ENCODE assay signal across 4 fruit fly cellular contexts in the genomic region with DNA sequence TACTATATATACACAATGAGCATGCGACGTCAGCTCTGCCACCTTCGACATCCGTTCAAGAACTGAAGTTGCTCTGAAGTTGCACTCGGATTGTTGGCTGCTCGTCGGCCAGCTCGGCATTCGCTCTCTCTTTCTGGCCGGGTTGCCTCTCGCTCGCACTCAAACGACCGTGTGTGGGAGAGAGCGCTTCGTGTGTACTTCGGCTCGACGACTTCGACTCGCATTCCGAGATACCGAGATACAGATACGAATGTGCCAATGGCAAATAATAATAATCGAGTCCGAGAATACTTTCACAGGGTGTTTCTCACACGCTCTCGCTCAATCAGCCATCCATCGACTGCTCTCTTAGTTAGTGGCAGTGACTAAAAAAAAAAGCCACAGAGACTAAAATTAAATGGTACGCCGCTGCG.
TF ChIP-seq lines count a peak whose summit lies in the region.

No protein-coding gene starts in this region.

TF ChIP-seq in whole organism, embryonic, 481 proteins besides CTCF, POLR2A, EP300 and RAD21 (continued from another document and continues in another):
- TF ChIP-seq twi (tag; optimal IDR thresholded peaks at IDR 0.05; lab: Kevin White, UChicago) (peak; percentile 23), CG34422 (GFP tag; IDR thresholded peaks at IDR 0.05; lab: Robert Waterston, UW) (peak; percentile 34; the same call in 1 of the 3 replicates), onecut (GFP tag; IDR thresholded peaks at IDR 0.05; lab: Robert Waterston, UW) (peak; percentile 30; the same call in 1 of the 2 replicates), Hsf (GFP tag; optimal IDR thresholded peaks at IDR 0.05; lab: Kevin White, UChicago) (peak; percentile 7), cad (GFP tag; optimal IDR thresholded peaks at IDR 0.05; lab: Kevin White, UChicago) (no peak), CrebB (tag; optimal IDR thresholded peaks at IDR 0.05; lab: Kevin White, UChicago) (peak; percentile 28), hbn (GFP tag; IDR thresholded peaks at IDR 0.05; lab: Robert Waterston, UW; ENCODE audit: partially characterized antibody) (no peak), CG7357 (GFP tag; IDR thresholded peaks at IDR 0.05; lab: Robert Waterston, UW) (no peak), CG3065 (GFP tag; optimal IDR thresholded peaks at IDR 0.05; lab: Kevin White, UChicago) (no peak), pan (optimal IDR thresholded peaks at IDR 0.05; lab: Kevin White, UChicago) (no peak), pan (GFP tag; optimal IDR thresholded peaks at IDR 0.05 in 1 of 2, IDR thresholded peaks at IDR 0.05 in 1 of 2) (peak in 1 of 2 experiments; percentile 48), chn (GFP tag; optimal IDR thresholded peaks at IDR 0.05; lab: Kevin White, UChicago) (peak; percentile 3), CG1832 (GFP tag; optimal IDR thresholded peaks at IDR 0.05; lab: Kevin White, UChicago) (peak; percentile 96), CG13123 (GFP tag; optimal IDR thresholded peaks at IDR 0.05; lab: Kevin White, UChicago) (no peak), sob (GFP tag; IDR thresholded peaks at IDR 0.05; lab: Robert Waterston, UW) (peak; percentile 60), Side (GFP tag; optimal IDR thresholded peaks at IDR 0.05; lab: Kevin White, UChicago) (peak; percentile 15), Doc3 (GFP tag; IDR thresholded peaks at IDR 0.05; lab: Robert Waterston, UW; ENCODE audit: partially characterized antibody) (no peak), CG18262 (tag; optimal IDR thresholded peaks at IDR 0.05; lab: Kevin White, UChicago) (peak; percentile 29), Nf-YB (GFP tag; optimal IDR thresholded peaks at IDR 0.05; lab: Kevin White, UChicago) (peak; percentile 97), abd-A (tag; optimal IDR thresholded peaks at IDR 0.05; lab: Kevin White, UChicago) (peak; percentile 75), CG17829 (tag; optimal IDR thresholded peaks at IDR 0.05; lab: Kevin White, UChicago) (peak; percentile 49), CG8924 (tag; optimal IDR thresholded peaks at IDR 0.05; lab: Kevin White, UChicago) (peak; percentile 49), ap (GFP tag; IDR thresholded peaks at IDR 0.05; lab: Robert Waterston, UW) (no peak), scrt (GFP tag; optimal IDR thresholded peaks at IDR 0.05; lab: Kevin White, UChicago) (peak; percentile 30), pros (GFP tag; optimal IDR thresholded peaks at IDR 0.05; lab: Kevin White, UChicago) (peak; percentile 95), HLHmδ (GFP tag; optimal IDR thresholded peaks at IDR 0.05; lab: Kevin White, UChicago) (peak; percentile 66), Adf1 (GFP tag; IDR thresholded peaks at IDR 0.05; lab: Robert Waterston, UW) (peak; percentile 66; the same call in 1 of the 2 replicates), tup (GFP tag; optimal IDR thresholded peaks at IDR 0.05; lab: Kevin White, UChicago) (no peak), CG2120 (GFP tag; optimal IDR thresholded peaks at IDR 0.05; lab: Kevin White, UChicago) (no peak), Rfx (GFP tag; IDR thresholded peaks at IDR 0.05; lab: Robert Waterston, UW) (peak; percentile 41; the same call in 1 of the 2 replicates), CG10431 (GFP tag; optimal IDR thresholded peaks at IDR 0.05; lab: Kevin White, UChicago) (peak; percentile 20)

TF ChIP-seq in whole organism, prepupa, 60 proteins besides CTCF, POLR2A, EP300 and RAD21 (continued from another document and continues in another):
- TF ChIP-seq CG11762 (GFP tag; optimal IDR thresholded peaks at IDR 0.05; lab: Kevin White, UChicago; ENCODE audit: insufficient read depth), result no peak
- TF ChIP-seq CG4318 (GFP tag; optimal IDR thresholded peaks at IDR 0.05; lab: Kevin White, UChicago), result no peak
- TF ChIP-seq fd59A (GFP tag; optimal IDR thresholded peaks at IDR 0.05; lab: Kevin White, UChicago), result peak; percentile 23
- peak; percentile 56 for TF ChIP-seq achi (GFP tag; optimal IDR thresholded peaks at IDR 0.05; lab: Kevin White, UChicago)
- TF ChIP-seq dac (GFP tag; optimal IDR thresholded peaks at IDR 0.05; lab: Kevin White, UChicago), result peak; percentile 17
- peak; percentile 30 for TF ChIP-seq CG16779 (tag; optimal IDR thresholded peaks at IDR 0.05; lab: Kevin White, UChicago)
- TF ChIP-seq Sox15 (GFP tag; optimal IDR thresholded peaks at IDR 0.05; lab: Kevin White, UChicago), result no peak
- TF ChIP-seq CG10669 (GFP tag; optimal IDR thresholded peaks at IDR 0.05; lab: Kevin White, UChicago), result peak; percentile 44
- peak; percentile 31; the same call in 1 of the 2 replicates for TF ChIP-seq CG11294 (GFP tag; IDR thresholded peaks at IDR 0.05; lab: Robert Waterston, UW)
- peak; percentile 70 for TF ChIP-seq CG6276 (GFP tag; optimal IDR thresholded peaks at IDR 0.05; lab: Kevin White, UChicago)
- peak; percentile 51 for TF ChIP-seq CG9139 (GFP tag; optimal IDR thresholded peaks at IDR 0.05; lab: Kevin White, UChicago)
- TF ChIP-seq ss (GFP tag; optimal IDR thresholded peaks at IDR 0.05; lab: Kevin White, UChicago), result peak; percentile 83 to 84
- peak; percentile 16 for TF ChIP-seq CG6792 (GFP tag; optimal IDR thresholded peaks at IDR 0.05; lab: Kevin White, UChicago)
- TF ChIP-seq Hr38 (GFP tag; optimal IDR thresholded peaks at IDR 0.05; lab: Kevin White, UChicago), result no peak
- peak; percentile 54 to 58 for TF ChIP-seq salr (GFP tag; optimal IDR thresholded peaks at IDR 0.05; lab: Kevin White, UChicago)
- no peak for TF ChIP-seq CG10631 (GFP tag; optimal IDR thresholded peaks at IDR 0.05; lab: Kevin White, UChicago)
- TF ChIP-seq net (GFP tag; optimal IDR thresholded peaks at IDR 0.05; lab: Kevin White, UChicago), result peak; percentile 64
- TF ChIP-seq Eip93F (GFP tag; optimal IDR thresholded peaks at IDR 0.05; lab: Kevin White, UChicago), result no peak
- TF ChIP-seq eg (GFP tag; IDR thresholded peaks at IDR 0.05; lab: Robert Waterston, UW), result peak; percentile 83
- peak; percentile 72 for TF ChIP-seq CG1621 (tag; optimal IDR thresholded peaks at IDR 0.05; lab: Kevin White, UChicago)
- peak; percentile 78 for TF ChIP-seq dsx (GFP tag; optimal IDR thresholded peaks at IDR 0.05; lab: Kevin White, UChicago; ENCODE audit: poor library complexity, severe bottlenecking)
- peak; percentile 78 for TF ChIP-seq fkh (GFP tag; optimal IDR thresholded peaks at IDR 0.05; lab: Kevin White, UChicago)
- TF ChIP-seq lz (GFP tag; optimal IDR thresholded peaks at IDR 0.05; lab: Kevin White, UChicago), result peak; percentile 12
- peak; percentile 52 for TF ChIP-seq esn (GFP tag; optimal IDR thresholded peaks at IDR 0.05; lab: Kevin White, UChicago)
- peak; percentile 9 for TF ChIP-seq cyc (GFP tag; optimal IDR thresholded peaks at IDR 0.05; lab: Kevin White, UChicago)
- TF ChIP-seq Hr4 (GFP tag; optimal IDR thresholded peaks at IDR 0.05; lab: Kevin White, UChicago), result peak; percentile 21
- peak; percentile 73 for TF ChIP-seq CG15336 (GFP tag; IDR thresholded peaks at IDR 0.05; lab: Robert Waterston, UW)
- peak; percentile 53 for TF ChIP-seq Lpt (GFP tag; optimal IDR thresholded peaks at IDR 0.05; lab: Kevin White, UChicago)
- peak; percentile 47 for TF ChIP-seq spab (GFP tag; optimal IDR thresholded peaks at IDR 0.05; lab: Kevin White, UChicago)
- TF ChIP-seq Smox (GFP tag; optimal IDR thresholded peaks at IDR 0.05; lab: Kevin White, UChicago), result peak; percentile 22
- TF ChIP-seq CG34406 (GFP tag; optimal IDR thresholded peaks at IDR 0.05; lab: Kevin White, UChicago), result peak; percentile 52
- TF ChIP-seq svp (GFP tag; lab: Kevin White, UChicago), result peak; percentile 81

TF ChIP-seq in whole organism, pupa, 21 proteins besides CTCF, POLR2A, EP300 and RAD21 (continued from another document):
- TF ChIP-seq CG34367 (tag; optimal IDR thresholded peaks at IDR 0.05; lab: Kevin White, UChicago), result peak; percentile 59
- TF ChIP-seq rn (GFP tag; IDR thresholded peaks at IDR 0.05; lab: Robert Waterston, UW), result 0 out of 2 replicates have a peak, but pooled peaks have one; percentile 14

TF ChIP-seq in whole organism, wandering third instar larva, 38 proteins besides CTCF, POLR2A, EP300 and RAD21 (continued from another document):
- TF ChIP-seq dmrt93B (GFP tag; optimal IDR thresholded peaks at IDR 0.05; lab: Kevin White, UChicago), result no peak
- no peak for TF ChIP-seq N (GFP tag; optimal IDR thresholded peaks at IDR 0.05; lab: Kevin White, UChicago)
- no peak for TF ChIP-seq sv (GFP tag; optimal IDR thresholded peaks at IDR 0.05; lab: Kevin White, UChicago)
- no peak for TF ChIP-seq Myc (optimal IDR thresholded peaks at IDR 0.05; lab: Kevin White, UChicago)
- TF ChIP-seq Hr78 (GFP tag; optimal IDR thresholded peaks at IDR 0.05; lab: Kevin White, UChicago), result no peak
- peak; percentile 38 for TF ChIP-seq psq (GFP tag; optimal IDR thresholded peaks at IDR 0.05; lab: Kevin White, UChicago)
- TF ChIP-seq usp (GFP tag; optimal IDR thresholded peaks at IDR 0.05; lab: Kevin White, UChicago), result no peak
- no peak for TF ChIP-seq Vsx2 (GFP tag; optimal IDR thresholded peaks at IDR 0.05; lab: Kevin White, UChicago; ENCODE audit: partially characterized antibody)
- no peak for TF ChIP-seq CG32264 (GFP tag; optimal IDR thresholded peaks at IDR 0.05; lab: Kevin White, UChicago)
- TF ChIP-seq jim (GFP tag; optimal IDR thresholded peaks at IDR 0.05; lab: Kevin White, UChicago), result no peak
- no peak for TF ChIP-seq tai (GFP tag; optimal IDR thresholded peaks at IDR 0.05; lab: Kevin White, UChicago)
- no peak for TF ChIP-seq Jra (GFP tag; optimal IDR thresholded peaks at IDR 0.05; lab: Kevin White, UChicago)
- TF ChIP-seq Hnf4 (GFP tag; optimal IDR thresholded peaks at IDR 0.05; lab: Kevin White, UChicago), result peak; percentile 27
- TF ChIP-seq GATAd (GFP tag; optimal IDR thresholded peaks at IDR 0.05; lab: Kevin White, UChicago), result no peak
- TF ChIP-seq fru (GFP tag; optimal IDR thresholded peaks at IDR 0.05; lab: Kevin White, UChicago), result peak; percentile 16
- TF ChIP-seq foxo (GFP tag; optimal IDR thresholded peaks at IDR 0.05; lab: Kevin White, UChicago), result peak in 1 of 2 experiments; percentile 10
- TF ChIP-seq Mio (GFP tag; optimal IDR thresholded peaks at IDR 0.05; lab: Kevin White, UChicago), result no peak
- TF ChIP-seq rgr (GFP tag; optimal IDR thresholded peaks at IDR 0.05; lab: Kevin White, UChicago), result peak; percentile 35
- TF ChIP-seq h (GFP tag; optimal IDR thresholded peaks at IDR 0.05; lab: Kevin White, UChicago), result peak; percentile 72
TF ChIP-seq in whole organism, wandering third instar larva: peak in this region for 16.
